Worm (Caenorhabditis elegans) whole organism, L2 larva: ENCODE data around the gene vps-32.1.
A peak's percentile ranks its signal among the peaks of the same experiment; 100 is the strongest.

Source experiments
- C34F6.9 ChIP-seq: fragments of 150-350 bp; optimal IDR thresholded peaks from 2 replicates; lab custom pipeline; 2014; ENCODE audit warnings: missing biosample characterization, missing genetic modification characterization
- F13H6.1 ChIP-seq: sonication (generic microtip); optimal IDR thresholded peaks from 2 replicates; lab custom pipeline; 2016; ENCODE audit warnings: missing genetic modification characterization, missing compliant biosample characterization
- R02D3.7 ChIP-seq: fragments of 150-350 bp; optimal IDR thresholded peaks from 2 replicates; lab custom pipeline; 2014; ENCODE audit warnings: missing biosample characterization, missing genetic modification characterization
- Y55F3AM.14 ChIP-seq: fragments of 200-800 bp; sonication (Bioruptor generic); optimal IDR thresholded peaks from 2 replicates; lab custom pipeline; 2018; ENCODE audit warnings: mild to moderate bottlenecking, missing genetic modification characterization, missing compliant biosample characterization
- ZK546.5 ChIP-seq: sonication (generic microtip); optimal IDR thresholded peaks from 2 replicates; lab custom pipeline; 2017; ENCODE audit warnings: missing biosample characterization, missing genetic modification characterization
- alr-1 ChIP-seq: fragments of 150-350 bp; optimal IDR thresholded peaks from 2 replicates; lab custom pipeline; 2014; ENCODE audit warnings: missing biosample characterization, missing genetic modification characterization
- aly-2 ChIP-seq: fragments of 150-350 bp; optimal IDR thresholded peaks from 2 replicates; lab custom pipeline; 2014; ENCODE audit warnings: missing biosample characterization, missing genetic modification characterization
- ama-1 ChIP-seq: fragments of 150-350 bp; optimal IDR thresholded peaks from 2 replicates; lab custom pipeline; 2018; ENCODE audit warnings: inconsistent platforms
- blmp-1 ChIP-seq: sonication (generic microtip); optimal IDR thresholded peaks from 2 replicates; lab custom pipeline; 2017; ENCODE audit warnings: missing genetic modification characterization, mild to moderate bottlenecking, missing compliant biosample characterization, antibody characterized with exemption, moderate library complexity; ENCODE audit not compliant: insufficient read depth
- ceh-16 ChIP-seq: fragments of 150-350 bp; optimal IDR thresholded peaks from 2 replicates; lab custom pipeline; 2014; ENCODE audit warnings: missing biosample characterization, missing genetic modification characterization
- ceh-82 ChIP-seq: fragments of 150-350 bp; optimal IDR thresholded peaks from 2 replicates; lab custom pipeline; 2014; ENCODE audit warnings: missing biosample characterization, missing genetic modification characterization
- dmd-4 ChIP-seq: sonication (generic microtip); optimal IDR thresholded peaks from 2 replicates; lab custom pipeline; 2017; ENCODE audit warnings: missing biosample characterization, missing genetic modification characterization
- egl-27 ChIP-seq: sonication (generic microtip); optimal IDR thresholded peaks from 3 replicates; lab custom pipeline; 2017; ENCODE audit warnings: missing biosample characterization, missing genetic modification reagents, missing genetic modification characterization
- elt-1 ChIP-seq: fragments of 150-350 bp; optimal IDR thresholded peaks from 2 replicates; lab custom pipeline; 2014; ENCODE audit warnings: missing biosample characterization, missing genetic modification characterization
- elt-3 ChIP-seq: sonication (generic microtip); optimal IDR thresholded peaks from 2 replicates; lab custom pipeline; 2017; ENCODE audit warnings: missing biosample characterization, missing genetic modification characterization
- fos-1 ChIP-seq: fragments of 150-350 bp; optimal IDR thresholded peaks from 2 replicates; lab custom pipeline; 2014; ENCODE audit warnings: missing biosample characterization, missing genetic modification characterization
- gmeb-1 ChIP-seq: fragments of 150-350 bp; optimal IDR thresholded peaks from 2 replicates; lab custom pipeline; 2014; ENCODE audit warnings: missing biosample characterization, missing genetic modification characterization
- lin-11 ChIP-seq: fragments of 150-350 bp; sonication (generic microtip); optimal IDR thresholded peaks from 2 replicates; lab custom pipeline; 2014; ENCODE audit warnings: missing biosample characterization, missing genetic modification characterization, inconsistent platforms, mixed read lengths
- lin-13 ChIP-seq: fragments of 150-350 bp; optimal IDR thresholded peaks from 2 replicates; lab custom pipeline; 2014; ENCODE audit warnings: missing biosample characterization, missing genetic modification reagents, missing genetic modification characterization
- lin-39 ChIP-seq: fragments of 150-350 bp; optimal IDR thresholded peaks from 2 replicates; lab custom pipeline; 2014; ENCODE audit warnings: missing biosample characterization, missing genetic modification reagents, missing genetic modification characterization
- lsy-2 ChIP-seq, 2 experiments: fragments of 150-350 bp in 1 of 2; sonication (generic microtip) in 1 of 2; optimal IDR thresholded peaks; 2 replicates each; lab custom pipeline; 2014 to 2017; ENCODE audit warnings: missing biosample characterization in 2 of 2, missing genetic modification characterization in 2 of 2
- mab-5 ChIP-seq: fragments of 150-350 bp; optimal IDR thresholded peaks from 2 replicates; lab custom pipeline; 2014; ENCODE audit warnings: missing biosample characterization, missing genetic modification characterization
- mbf-1 ChIP-seq: sonication (generic microtip); optimal IDR thresholded peaks from 2 replicates; lab custom pipeline; 2017; ENCODE audit warnings: missing biosample characterization, missing genetic modification characterization
- mdl-1 ChIP-seq, 2 experiments: fragments of 150-350 bp in 1 of 2; sonication (generic microtip) in 1 of 2; optimal IDR thresholded peaks; 2 replicates each; lab custom pipeline; 2017; ENCODE audit warnings: missing biosample characterization in 2 of 2, missing genetic modification characterization in 2 of 2
- nhr-12 ChIP-seq: fragments of 150-350 bp; optimal IDR thresholded peaks from 2 replicates; lab custom pipeline; 2014; ENCODE audit warnings: missing biosample characterization, missing genetic modification characterization
- nhr-129 ChIP-seq: fragments of 150-350 bp; optimal IDR thresholded peaks from 2 replicates; lab custom pipeline; 2014; ENCODE audit warnings: missing biosample characterization, missing genetic modification characterization
- nhr-21 ChIP-seq: fragments of 150-350 bp; optimal IDR thresholded peaks from 2 replicates; lab custom pipeline; 2014; ENCODE audit warnings: missing biosample characterization, missing genetic modification characterization
- nhr-23 ChIP-seq: fragments of 150-350 bp; optimal IDR thresholded peaks from 2 replicates; lab custom pipeline; 2014; ENCODE audit warnings: missing biosample characterization, missing genetic modification reagents, missing genetic modification characterization
- nhr-25 ChIP-seq: fragments of 150-350 bp; sonication (generic microtip); optimal IDR thresholded peaks from 3 replicates; lab custom pipeline; 2014; ENCODE audit warnings: missing biosample characterization, missing genetic modification characterization
- nhr-6 ChIP-seq: fragments of 150-350 bp; optimal IDR thresholded peaks from 2 replicates; lab custom pipeline; 2014; ENCODE audit warnings: missing biosample characterization, missing genetic modification characterization
- nhr-77 ChIP-seq: fragments of 150-350 bp; optimal IDR thresholded peaks from 2 replicates; lab custom pipeline; 2014; ENCODE audit warnings: missing biosample characterization, missing genetic modification characterization
- peb-1 ChIP-seq: fragments of 150-350 bp; optimal IDR thresholded peaks from 2 replicates; lab custom pipeline; 2014; ENCODE audit warnings: missing biosample characterization, missing genetic modification characterization
- sem-4 ChIP-seq: fragments of 150-350 bp; optimal IDR thresholded peaks from 2 replicates; lab custom pipeline; 2014; ENCODE audit warnings: missing biosample characterization, missing genetic modification reagents, missing genetic modification characterization
- skn-1 ChIP-seq: sonication (generic microtip); optimal IDR thresholded peaks from 2 replicates; lab custom pipeline; 2017; ENCODE audit warnings: missing biosample characterization, missing genetic modification characterization
- sma-3 ChIP-seq: sonication (generic microtip); optimal IDR thresholded peaks from 2 replicates; lab custom pipeline; 2016; ENCODE audit warnings: missing genetic modification reagents, missing genetic modification characterization, missing compliant biosample characterization
- sma-9 ChIP-seq, 2 experiments: fragments of 150-350 bp in 1 of 2; sonication (generic microtip) in 1 of 2; optimal IDR thresholded peaks; 2 replicates each; lab custom pipeline; 2014 to 2016; ENCODE audit warnings: missing genetic modification characterization in 2 of 2, mild to moderate bottlenecking in 1 of 2, missing biosample characterization in 1 of 2, missing compliant biosample characterization in 1 of 2, missing genetic modification reagents in 1 of 2, moderate library complexity in 1 of 2
- unc-39 ChIP-seq: fragments of 150-350 bp; optimal IDR thresholded peaks from 2 replicates; lab custom pipeline; 2014; ENCODE audit warnings: missing biosample characterization, missing genetic modification characterization
- unc-55 ChIP-seq: fragments of 150-350 bp; sonication (generic microtip); optimal IDR thresholded peaks from 3 replicates; lab custom pipeline; 2014; ENCODE audit warnings: missing biosample characterization, missing genetic modification reagents, missing genetic modification characterization
- zag-1 ChIP-seq: fragments of 150-350 bp; optimal IDR thresholded peaks from 2 replicates; lab custom pipeline; 2014; ENCODE audit warnings: missing biosample characterization, missing genetic modification characterization
- ztf-11 ChIP-seq: sonication (generic microtip); optimal IDR thresholded peaks from 2 replicates; lab custom pipeline; 2017; ENCODE audit warnings: missing biosample characterization, missing genetic modification characterization
- ztf-4 ChIP-seq: fragments of 150-350 bp; optimal IDR thresholded peaks from 2 replicates; lab custom pipeline; 2014; ENCODE audit warnings: missing biosample characterization, missing genetic modification characterization

The vps-32.1 gene

ce11 chrII:6560291-6560690 is 29.2 kb upstream of the vps-32.1 start:
- TF ChIP-seq sma-3 (GFP tag; lab: Kevin White, UChicago) (no peak), aly-2 (tag; lab: Kevin White, UChicago) (no peak), nhr-129 (peak; percentile 27), R02D3.7 (no peak), nhr-25 (no peak), ama-1 (peak; percentile 51), nhr-21 (no peak), nhr-12 (no peak), sma-9 (GFP tag; optimal IDR thresholded peaks at IDR 0.05; lab: Kevin White, UChicago) (no peak), sma-9 (tag; optimal IDR thresholded peaks at IDR 0.05; lab: Kevin White, UChicago) (no peak), skn-1 (tag; lab: Kevin White, UChicago) (no peak), ztf-4 (tag; lab: Kevin White, UChicago) (no peak), mdl-1 (tag; optimal IDR thresholded peaks at IDR 0.05; lab: Kevin White, UChicago) (no peak)
- TF ChIP-seq, all 48 proteins: peak for 2

ce11 chrII:6561300-6561699 is 28.2 kb upstream of the vps-32.1 start, which contains the start of gene F18C5.10:
Gene F18C5.10 (minus strand): TSS chrII:6561444.
- TF ChIP-seq ama-1 = peak; percentile 60
- TF ChIP-seq lsy-2 (tag; optimal IDR thresholded peaks at IDR 0.05; lab: Kevin White, UChicago) = peak in 1 of 2 experiments; percentile 9
- TF ChIP-seq lin-39 (tag; lab: Kevin White, UChicago) = no peak
- TF ChIP-seq nhr-25 = no peak
- peak; percentile 74 for TF ChIP-seq nhr-129

- TF ChIP-seq sma-9 (GFP tag; optimal IDR thresholded peaks at IDR 0.05; lab: Kevin White, UChicago) (peak; percentile 24), sma-9 (tag; optimal IDR thresholded peaks at IDR 0.05; lab: Kevin White, UChicago) (no peak), ama-1 (no peak), sma-3 (GFP tag; lab: Kevin White, UChicago) (peak; percentile 56), fos-1 (peak; percentile 29), lsy-2 (tag; optimal IDR thresholded peaks at IDR 0.05; lab: Kevin White, UChicago) (peak in 1 of 2 experiments; percentile 9), F13H6.1 (tag; lab: Kevin White, UChicago) (peak; percentile 9), nhr-6 (tag; lab: Kevin White, UChicago) (peak; percentile 17), blmp-1 (tag; lab: Kevin White, UChicago) (peak; percentile 94), ztf-11 (no peak), unc-55 (GFP tag; lab: Kevin White, UChicago) (no peak), Y55F3AM.14 (peak; percentile 35), nhr-25 (peak; percentile 72)
These were observed 27.2 kb upstream of the vps-32.1 start for ce11 chrII:6562203-6562867.

ce11 chrII:6563238-6563637 is 26.3 kb upstream of the vps-32.1 start:
- TF ChIP-seq lin-13 = no peak
- peak; percentile 56 for TF ChIP-seq C34F6.9 (tag; lab: Kevin White, UChicago)
- TF ChIP-seq zag-1 = peak; percentile 43
- TF ChIP-seq F13H6.1 (tag; lab: Kevin White, UChicago) = peak; percentile 11
- no peak for TF ChIP-seq blmp-1 (tag; lab: Kevin White, UChicago)
- peak; percentile 39 for TF ChIP-seq fos-1
- peak in 1 of 2 experiments; percentile 59 for TF ChIP-seq lsy-2 (tag; optimal IDR thresholded peaks at IDR 0.05; lab: Kevin White, UChicago)
- no peak for TF ChIP-seq mab-5 (tag; lab: Kevin White, UChicago)
- TF ChIP-seq nhr-129 = peak; percentile 57
- no peak for TF ChIP-seq alr-1
- no peak for TF ChIP-seq peb-1
- no peak for TF ChIP-seq egl-27 (tag; lab: Kevin White, UChicago)
- peak; percentile 63 for TF ChIP-seq unc-55 (GFP tag; lab: Kevin White, UChicago)

ce11 chrII:6565077-6565476 is 24.4 kb upstream of the vps-32.1 start, which contains the start of gene mpz-3:
Gene mpz-3 (minus strand): TSS chrII:6565396.
- no peak for TF ChIP-seq elt-3 (tag; lab: Kevin White, UChicago)
- no peak for TF ChIP-seq skn-1 (tag; lab: Kevin White, UChicago)
- peak; percentile 51 for TF ChIP-seq gmeb-1 (tag; lab: Kevin White, UChicago)
- no peak for TF ChIP-seq mdl-1 (tag; optimal IDR thresholded peaks at IDR 0.05; lab: Kevin White, UChicago)
- peak; percentile 4 for TF ChIP-seq lin-11
- TF ChIP-seq nhr-129 = peak; percentile 68
- TF ChIP-seq unc-55 (GFP tag; lab: Kevin White, UChicago) = no peak
- TF ChIP-seq zag-1 = no peak
- TF ChIP-seq R02D3.7 = no peak
- no peak for TF ChIP-seq unc-39 (tag; lab: Kevin White, UChicago)
- TF ChIP-seq peb-1 = no peak
- no peak for TF ChIP-seq dmd-4 (tag; lab: Kevin White, UChicago)
- no peak for TF ChIP-seq ceh-16 (tag; lab: Kevin White, UChicago)
- no peak for TF ChIP-seq egl-27 (tag; lab: Kevin White, UChicago)
- no peak for TF ChIP-seq sem-4 (tag; lab: Kevin White, UChicago)
- TF ChIP-seq sma-9 (GFP tag; optimal IDR thresholded peaks at IDR 0.05; lab: Kevin White, UChicago) = peak; percentile 63
- no peak for TF ChIP-seq sma-9 (tag; optimal IDR thresholded peaks at IDR 0.05; lab: Kevin White, UChicago)
- TF ChIP-seq nhr-77 = no peak
- TF ChIP-seq alr-1 = no peak
- TF ChIP-seq mbf-1 (tag; lab: Kevin White, UChicago) = no peak
- TF ChIP-seq fos-1 = peak; percentile 57
- TF ChIP-seq aly-2 (tag; lab: Kevin White, UChicago) = no peak
- peak; percentile 5 for TF ChIP-seq lin-13
- no peak for TF ChIP-seq elt-1 (tag; lab: Kevin White, UChicago)
- no peak for TF ChIP-seq nhr-23 (tag; lab: Kevin White, UChicago)
- TF ChIP-seq C34F6.9 (tag; lab: Kevin White, UChicago) = peak; percentile 37
- TF ChIP-seq ZK546.5 = no peak
- TF ChIP-seq nhr-21 = peak; percentile 50
- TF ChIP-seq ztf-11 = no peak
- TF ChIP-seq ceh-82 (tag; lab: Kevin White, UChicago) = no peak
